Worm (Caenorhabditis elegans) whole organism, L2 larva: ENCODE data around the gene R13H4.6.
A peak's percentile ranks its signal among the peaks of the same experiment; 100 is the strongest.

Source experiments
- C34F6.9 ChIP-seq: fragments of 150-350 bp; optimal IDR thresholded peaks from 2 replicates; lab custom pipeline; 2014; ENCODE audit warnings: missing biosample characterization, missing genetic modification characterization
- F13H6.1 ChIP-seq: sonication (generic microtip); optimal IDR thresholded peaks from 2 replicates; lab custom pipeline; 2016; ENCODE audit warnings: missing genetic modification characterization, missing compliant biosample characterization
- R02D3.7 ChIP-seq: fragments of 150-350 bp; optimal IDR thresholded peaks from 2 replicates; lab custom pipeline; 2014; ENCODE audit warnings: missing biosample characterization, missing genetic modification characterization
- Y55F3AM.14 ChIP-seq: fragments of 200-800 bp; sonication (Bioruptor generic); optimal IDR thresholded peaks from 2 replicates; lab custom pipeline; 2018; ENCODE audit warnings: mild to moderate bottlenecking, missing genetic modification characterization, missing compliant biosample characterization
- ZK546.5 ChIP-seq: sonication (generic microtip); optimal IDR thresholded peaks from 2 replicates; lab custom pipeline; 2017; ENCODE audit warnings: missing biosample characterization, missing genetic modification characterization
- aly-2 ChIP-seq: fragments of 150-350 bp; optimal IDR thresholded peaks from 2 replicates; lab custom pipeline; 2014; ENCODE audit warnings: missing biosample characterization, missing genetic modification characterization
- ama-1 ChIP-seq: fragments of 150-350 bp; optimal IDR thresholded peaks from 2 replicates; lab custom pipeline; 2018; ENCODE audit warnings: inconsistent platforms
- blmp-1 ChIP-seq: sonication (generic microtip); optimal IDR thresholded peaks from 2 replicates; lab custom pipeline; 2017; ENCODE audit warnings: missing genetic modification characterization, mild to moderate bottlenecking, missing compliant biosample characterization, antibody characterized with exemption, moderate library complexity; ENCODE audit not compliant: insufficient read depth
- ceh-16 ChIP-seq: fragments of 150-350 bp; optimal IDR thresholded peaks from 2 replicates; lab custom pipeline; 2014; ENCODE audit warnings: missing biosample characterization, missing genetic modification characterization
- ceh-82 ChIP-seq: fragments of 150-350 bp; optimal IDR thresholded peaks from 2 replicates; lab custom pipeline; 2014; ENCODE audit warnings: missing biosample characterization, missing genetic modification characterization
- crh-2 ChIP-seq: sonication (generic microtip); optimal IDR thresholded peaks from 2 replicates; lab custom pipeline; 2017; ENCODE audit warnings: missing biosample characterization, missing genetic modification characterization
- dmd-4 ChIP-seq: sonication (generic microtip); optimal IDR thresholded peaks from 2 replicates; lab custom pipeline; 2017; ENCODE audit warnings: missing biosample characterization, missing genetic modification characterization
- egl-27 ChIP-seq: sonication (generic microtip); optimal IDR thresholded peaks from 3 replicates; lab custom pipeline; 2017; ENCODE audit warnings: missing biosample characterization, missing genetic modification reagents, missing genetic modification characterization
- elt-1 ChIP-seq: fragments of 150-350 bp; optimal IDR thresholded peaks from 2 replicates; lab custom pipeline; 2014; ENCODE audit warnings: missing biosample characterization, missing genetic modification characterization
- elt-3 ChIP-seq: sonication (generic microtip); optimal IDR thresholded peaks from 2 replicates; lab custom pipeline; 2017; ENCODE audit warnings: missing biosample characterization, missing genetic modification characterization
- fos-1 ChIP-seq: fragments of 150-350 bp; optimal IDR thresholded peaks from 2 replicates; lab custom pipeline; 2014; ENCODE audit warnings: missing biosample characterization, missing genetic modification characterization
- gmeb-1 ChIP-seq: fragments of 150-350 bp; optimal IDR thresholded peaks from 2 replicates; lab custom pipeline; 2014; ENCODE audit warnings: missing biosample characterization, missing genetic modification characterization
- lin-11 ChIP-seq: fragments of 150-350 bp; sonication (generic microtip); optimal IDR thresholded peaks from 2 replicates; lab custom pipeline; 2014; ENCODE audit warnings: missing biosample characterization, missing genetic modification characterization, inconsistent platforms, mixed read lengths
- lin-13 ChIP-seq: fragments of 150-350 bp; optimal IDR thresholded peaks from 2 replicates; lab custom pipeline; 2014; ENCODE audit warnings: missing biosample characterization, missing genetic modification reagents, missing genetic modification characterization
- lin-39 ChIP-seq: fragments of 150-350 bp; optimal IDR thresholded peaks from 2 replicates; lab custom pipeline; 2014; ENCODE audit warnings: missing biosample characterization, missing genetic modification reagents, missing genetic modification characterization
- lsy-2 ChIP-seq, 2 experiments: fragments of 150-350 bp in 1 of 2; sonication (generic microtip) in 1 of 2; optimal IDR thresholded peaks; 2 replicates each; lab custom pipeline; 2014 to 2017; ENCODE audit warnings: missing biosample characterization in 2 of 2, missing genetic modification characterization in 2 of 2
- mbf-1 ChIP-seq: sonication (generic microtip); optimal IDR thresholded peaks from 2 replicates; lab custom pipeline; 2017; ENCODE audit warnings: missing biosample characterization, missing genetic modification characterization
- mdl-1 ChIP-seq, 2 experiments: fragments of 150-350 bp in 1 of 2; sonication (generic microtip) in 1 of 2; optimal IDR thresholded peaks; 2 replicates each; lab custom pipeline; 2017; ENCODE audit warnings: missing biosample characterization in 2 of 2, missing genetic modification characterization in 2 of 2
- nhr-10 ChIP-seq: sonication (generic microtip); optimal IDR thresholded peaks from 2 replicates; lab custom pipeline; 2017; ENCODE audit warnings: missing biosample characterization, missing genetic modification characterization
- nhr-11 ChIP-seq: fragments of 150-350 bp; optimal IDR thresholded peaks from 2 replicates; lab custom pipeline; 2014; ENCODE audit warnings: missing biosample characterization, missing genetic modification characterization
- nhr-129 ChIP-seq: fragments of 150-350 bp; optimal IDR thresholded peaks from 2 replicates; lab custom pipeline; 2014; ENCODE audit warnings: missing biosample characterization, missing genetic modification characterization
- nhr-21 ChIP-seq: fragments of 150-350 bp; optimal IDR thresholded peaks from 2 replicates; lab custom pipeline; 2014; ENCODE audit warnings: missing biosample characterization, missing genetic modification characterization
- nhr-23 ChIP-seq: fragments of 150-350 bp; optimal IDR thresholded peaks from 2 replicates; lab custom pipeline; 2014; ENCODE audit warnings: missing biosample characterization, missing genetic modification reagents, missing genetic modification characterization
- nhr-237 ChIP-seq: fragments of 150-350 bp; optimal IDR thresholded peaks from 2 replicates; lab custom pipeline; 2014; ENCODE audit warnings: missing biosample characterization, missing genetic modification characterization
- nhr-25 ChIP-seq: fragments of 150-350 bp; sonication (generic microtip); optimal IDR thresholded peaks from 3 replicates; lab custom pipeline; 2014; ENCODE audit warnings: missing biosample characterization, missing genetic modification characterization
- nhr-6 ChIP-seq: fragments of 150-350 bp; optimal IDR thresholded peaks from 2 replicates; lab custom pipeline; 2014; ENCODE audit warnings: missing biosample characterization, missing genetic modification characterization
- peb-1 ChIP-seq: fragments of 150-350 bp; optimal IDR thresholded peaks from 2 replicates; lab custom pipeline; 2014; ENCODE audit warnings: missing biosample characterization, missing genetic modification characterization
- sem-4 ChIP-seq: fragments of 150-350 bp; optimal IDR thresholded peaks from 2 replicates; lab custom pipeline; 2014; ENCODE audit warnings: missing biosample characterization, missing genetic modification reagents, missing genetic modification characterization
- skn-1 ChIP-seq: sonication (generic microtip); optimal IDR thresholded peaks from 2 replicates; lab custom pipeline; 2017; ENCODE audit warnings: missing biosample characterization, missing genetic modification characterization
- sma-3 ChIP-seq: sonication (generic microtip); optimal IDR thresholded peaks from 2 replicates; lab custom pipeline; 2016; ENCODE audit warnings: missing genetic modification reagents, missing genetic modification characterization, missing compliant biosample characterization
- sma-9 ChIP-seq, 2 experiments: fragments of 150-350 bp in 1 of 2; sonication (generic microtip) in 1 of 2; optimal IDR thresholded peaks; 2 replicates each; lab custom pipeline; 2014 to 2016; ENCODE audit warnings: missing genetic modification characterization in 2 of 2, mild to moderate bottlenecking in 1 of 2, missing biosample characterization in 1 of 2, missing compliant biosample characterization in 1 of 2, missing genetic modification reagents in 1 of 2, moderate library complexity in 1 of 2
- snpc-4 ChIP-seq: fragments of 150-350 bp; optimal IDR thresholded peaks from 2 replicates; lab custom pipeline; 2014; ENCODE audit warnings: missing biosample characterization, missing genetic modification characterization
- unc-39 ChIP-seq: fragments of 150-350 bp; optimal IDR thresholded peaks from 2 replicates; lab custom pipeline; 2014; ENCODE audit warnings: missing biosample characterization, missing genetic modification characterization
- unc-55 ChIP-seq: fragments of 150-350 bp; sonication (generic microtip); optimal IDR thresholded peaks from 3 replicates; lab custom pipeline; 2014; ENCODE audit warnings: missing biosample characterization, missing genetic modification reagents, missing genetic modification characterization
- unc-62 ChIP-seq: fragments of 150-350 bp; optimal IDR thresholded peaks from 2 replicates; lab custom pipeline; 2014; ENCODE audit warnings: missing biosample characterization, missing genetic modification reagents, missing genetic modification characterization
- zag-1 ChIP-seq: fragments of 150-350 bp; optimal IDR thresholded peaks from 2 replicates; lab custom pipeline; 2014; ENCODE audit warnings: missing biosample characterization, missing genetic modification characterization
- ztf-1 ChIP-seq: fragments of 200-800 bp; sonication (Bioruptor generic); conservative IDR thresholded peaks from 2 replicates; pipeline ENCODE4 v1.3.6; 2022; ENCODE audit warnings: missing genetic modification characterization, missing compliant biosample characterization
- ztf-11 ChIP-seq: sonication (generic microtip); optimal IDR thresholded peaks from 2 replicates; lab custom pipeline; 2017; ENCODE audit warnings: missing biosample characterization, missing genetic modification characterization
- ztf-4 ChIP-seq: fragments of 150-350 bp; optimal IDR thresholded peaks from 2 replicates; lab custom pipeline; 2014; ENCODE audit warnings: missing biosample characterization, missing genetic modification characterization

Gene R13H4.6

DNA sequence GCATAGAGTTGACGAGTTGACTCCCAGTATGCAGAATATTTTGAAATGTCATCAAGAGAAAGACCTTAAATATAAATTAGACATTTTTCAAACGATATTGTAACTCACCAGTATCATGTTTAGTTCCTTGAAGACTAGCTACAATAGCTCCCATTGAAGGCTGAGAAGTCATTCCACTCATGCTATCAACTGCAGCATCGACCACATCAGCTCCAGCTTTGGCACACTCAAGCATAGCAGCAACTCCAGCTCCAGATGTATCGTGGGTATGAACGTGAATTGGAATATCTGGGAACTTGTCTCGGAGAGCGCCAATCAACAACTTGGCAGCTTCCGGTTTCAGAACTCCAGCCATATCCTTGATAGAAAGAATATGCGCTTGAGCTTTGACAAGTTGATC, 43.5 kb upstream of the R13H4.6 start:
- TF ChIP-seq nhr-237 (tag; lab: Kevin White, UChicago) (no peak), crh-2 (tag; lab: Kevin White, UChicago) (no peak), lin-11 (no peak), sma-3 (GFP tag; lab: Kevin White, UChicago) (no peak), sma-9 (GFP tag; optimal IDR thresholded peaks at IDR 0.05; lab: Kevin White, UChicago) (no peak), sma-9 (tag; optimal IDR thresholded peaks at IDR 0.05; lab: Kevin White, UChicago) (no peak), mbf-1 (no peak), sem-4 (tag; lab: Kevin White, UChicago) (no peak), nhr-129 (tag; lab: Kevin White, UChicago) (no peak), ceh-82 (tag; lab: Kevin White, UChicago) (no peak), lin-13 (GFP tag; lab: Kevin White, UChicago) (no peak), blmp-1 (no peak), peb-1 (tag; lab: Kevin White, UChicago) (no peak), unc-55 (GFP tag; lab: Kevin White, UChicago) (no peak), ZK546.5 (tag; lab: Kevin White, UChicago) (no peak), ztf-1 (GFP tag; lab: Robert Waterston, UW) (no peak), nhr-25 (no peak)

DNA sequence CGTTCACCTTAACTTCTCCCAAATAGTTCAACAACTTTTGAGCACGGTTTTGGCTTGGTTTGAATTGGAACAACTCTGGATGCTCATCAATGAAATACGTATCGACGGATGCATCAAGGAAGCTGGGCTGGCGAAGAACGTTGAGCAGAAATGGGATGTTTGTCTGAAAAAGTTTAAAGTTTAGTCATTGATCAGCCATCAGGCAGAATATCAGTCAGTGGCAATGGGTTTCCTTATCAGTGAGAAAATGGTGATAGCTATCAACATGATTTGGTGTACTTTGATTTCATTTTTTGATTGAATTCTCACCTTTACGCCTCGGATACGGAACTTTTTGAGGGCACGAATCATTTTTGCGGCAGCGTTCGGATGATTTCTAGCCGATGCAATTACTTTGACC, 42.4 kb upstream of the R13H4.6 start:
- TF ChIP-seq unc-55 (GFP tag; lab: Kevin White, UChicago), result no peak
- TF ChIP-seq blmp-1, result no peak
- TF ChIP-seq unc-62, result no peak
- no peak for TF ChIP-seq ceh-16 (tag; lab: Kevin White, UChicago)
- TF ChIP-seq nhr-21 (tag; lab: Kevin White, UChicago), result no peak
- TF ChIP-seq fos-1 (tag; lab: Kevin White, UChicago), result peak; percentile 65
- no peak for TF ChIP-seq nhr-10
- no peak for TF ChIP-seq nhr-23
- no peak for TF ChIP-seq nhr-237 (tag; lab: Kevin White, UChicago)
- peak; percentile 47 for TF ChIP-seq sma-9 (GFP tag; optimal IDR thresholded peaks at IDR 0.05; lab: Kevin White, UChicago)
- TF ChIP-seq sma-9 (tag; optimal IDR thresholded peaks at IDR 0.05; lab: Kevin White, UChicago), result no peak
- no peak for TF ChIP-seq snpc-4 (tag; lab: Kevin White, UChicago)
- TF ChIP-seq sem-4 (tag; lab: Kevin White, UChicago), result no peak
- no peak for TF ChIP-seq mbf-1
- no peak for TF ChIP-seq ceh-82 (tag; lab: Kevin White, UChicago)
- no peak for TF ChIP-seq lin-11
- TF ChIP-seq egl-27 (tag; lab: Kevin White, UChicago), result no peak
- peak; percentile 53 for TF ChIP-seq ama-1
- no peak for TF ChIP-seq nhr-11 (tag; lab: Kevin White, UChicago)
- no peak for TF ChIP-seq unc-39 (tag; lab: Kevin White, UChicago)
- TF ChIP-seq aly-2 (tag; lab: Kevin White, UChicago), result no peak
- no peak for TF ChIP-seq gmeb-1

DNA sequence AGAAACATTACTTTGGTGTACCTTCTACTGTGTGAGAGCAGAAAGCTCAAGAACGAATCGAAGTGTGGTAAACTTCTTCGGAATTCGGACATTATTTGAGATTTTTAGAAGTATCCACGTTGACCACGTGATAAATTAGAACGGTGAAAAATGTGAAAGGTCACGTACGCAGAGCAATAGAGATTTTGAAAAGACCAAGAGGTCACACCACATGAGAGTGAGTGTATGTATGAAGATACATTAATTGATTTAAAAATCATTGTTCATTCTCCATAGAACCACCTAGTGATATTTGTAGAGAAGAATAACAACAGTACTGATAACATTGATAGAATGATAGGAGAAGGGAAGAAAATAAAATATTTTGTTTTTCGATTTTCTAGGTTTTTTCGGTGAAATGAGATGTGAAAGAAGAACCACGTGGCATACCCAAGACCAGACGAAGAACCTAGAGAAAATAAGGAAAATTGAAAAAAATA, 40.4 kb upstream of the R13H4.6 start, which contains the start of gene pyc-1:
Gene pyc-1, minus strand, starts transcription at position 69 of the 479 bp plus-strand sequence.
- TF ChIP-seq R02D3.7, result no peak
- peak; percentile 25 for TF ChIP-seq nhr-21 (tag; lab: Kevin White, UChicago)
- TF ChIP-seq nhr-129 (tag; lab: Kevin White, UChicago), result peak; percentile 85
- no peak for TF ChIP-seq egl-27 (tag; lab: Kevin White, UChicago)
- TF ChIP-seq mdl-1 (tag; optimal IDR thresholded peaks at IDR 0.05; lab: Kevin White, UChicago), result peak in 1 of 2 experiments; percentile 36
- TF ChIP-seq sem-4 (tag; lab: Kevin White, UChicago), result no peak
- TF ChIP-seq fos-1 (tag; lab: Kevin White, UChicago), result peak; percentile 32
- TF ChIP-seq unc-55 (GFP tag; lab: Kevin White, UChicago), result no peak
- no peak for TF ChIP-seq nhr-23
- TF ChIP-seq ztf-4 (tag; lab: Kevin White, UChicago), result peak; percentile 80
- TF ChIP-seq aly-2 (tag; lab: Kevin White, UChicago), result no peak
- peak; percentile 12 for TF ChIP-seq skn-1 (tag; lab: Kevin White, UChicago)
- peak; percentile 37 for TF ChIP-seq sma-3 (GFP tag; lab: Kevin White, UChicago)
- no peak for TF ChIP-seq nhr-11 (tag; lab: Kevin White, UChicago)
- TF ChIP-seq nhr-237 (tag; lab: Kevin White, UChicago), result no peak
- peak; percentile 40 for TF ChIP-seq sma-9 (GFP tag; optimal IDR thresholded peaks at IDR 0.05; lab: Kevin White, UChicago)
- TF ChIP-seq sma-9 (tag; optimal IDR thresholded peaks at IDR 0.05; lab: Kevin White, UChicago), result no peak
- peak in 1 of 2 experiments; percentile 62 for TF ChIP-seq lsy-2 (tag; optimal IDR thresholded peaks at IDR 0.05; lab: Kevin White, UChicago)
- TF ChIP-seq ama-1, result no peak
- TF ChIP-seq crh-2 (tag; lab: Kevin White, UChicago), result peak; percentile 82
- no peak for TF ChIP-seq lin-39 (tag; lab: Kevin White, UChicago)
- TF ChIP-seq C34F6.9 (tag; lab: Kevin White, UChicago), result peak; percentile 54
- peak; percentile 33 for TF ChIP-seq F13H6.1 (tag; lab: Kevin White, UChicago)
- no peak for TF ChIP-seq elt-3 (tag; lab: Kevin White, UChicago)
- peak; percentile 76 for TF ChIP-seq lin-13 (GFP tag; lab: Kevin White, UChicago)
- no peak for TF ChIP-seq Y55F3AM.14
- no peak for TF ChIP-seq ceh-16 (tag; lab: Kevin White, UChicago)
- TF ChIP-seq ztf-11 (tag; lab: Kevin White, UChicago), result no peak
- TF ChIP-seq ceh-82 (tag; lab: Kevin White, UChicago), result no peak
- TF ChIP-seq elt-1 (tag; lab: Kevin White, UChicago), result no peak
- TF ChIP-seq snpc-4 (tag; lab: Kevin White, UChicago), result no peak
- TF ChIP-seq nhr-6 (tag; lab: Kevin White, UChicago), result peak; percentile 45
- peak; percentile 59 for TF ChIP-seq nhr-25
- no peak for TF ChIP-seq dmd-4 (tag; lab: Kevin White, UChicago)
- TF ChIP-seq zag-1 (tag; lab: Kevin White, UChicago), result no peak
- no peak for TF ChIP-seq peb-1 (tag; lab: Kevin White, UChicago)
- TF ChIP-seq mbf-1, result no peak
- no peak for TF ChIP-seq ztf-1 (GFP tag; lab: Robert Waterston, UW)
- peak; percentile 57 for TF ChIP-seq gmeb-1
